Fruit fly (Drosophila melanogaster) ovary, adult (tissue): ENCODE data around the gene CG9717.

Experiments used
- CG17801 ChIP-seq: fragments of 200-800 bp; optimal IDR thresholded peaks from 2 replicates; lab custom pipeline; 2019; ENCODE audit warnings: missing biosample characterization, mild to moderate bottlenecking, missing genetic modification characterization, moderate library complexity; ENCODE audit not compliant: partially characterized antibody

Gene CG9717

dm6 chr3R:30540196-30540595 is 46.9 kb downstream of the CG9717 start:
- TF ChIP-seq CG17801 (GFP tag; lab: Kevin White, UChicago), result no peak

dm6 chr3R:30536919-30537318 is 50.2 kb downstream of the CG9717 start:
- no peak for TF ChIP-seq CG17801 (GFP tag; lab: Kevin White, UChicago)

dm6 chr3R:30536432-30536831 is 50.7 kb downstream of the CG9717 start:
- no peak for TF ChIP-seq CG17801 (GFP tag; lab: Kevin White, UChicago)

dm6 chr3R:30534444-30534843 is 52.7 kb downstream of the CG9717 start:
- no peak for TF ChIP-seq CG17801 (GFP tag; lab: Kevin White, UChicago)
